Fruit fly (Drosophila melanogaster): Measurements from ENCODE around the gene Stip1.

Stip1 gene

dm6 chr2L:283071-283482 lies 11.8 kb upstream of the Stip1 start, which contains the start of gene CG11601 (continued):
- peak; percentile 53; the same call in 1 of the 3 replicates for TF ChIP-seq CG11456 (GFP tag; IDR thresholded peaks at IDR 0.05)
- TF ChIP-seq Scr (GFP tag; IDR thresholded peaks at IDR 0.05; ENCODE audit: partially characterized antibody) = peak; percentile 34
- TF ChIP-seq CHES-1-like (GFP tag; optimal IDR thresholded peaks at IDR 0.05) = peak; percentile 2
- peak; percentile 63 for TF ChIP-seq NFAT (GFP tag; IDR thresholded peaks at IDR 0.05)
- peak; percentile 30 for TF ChIP-seq B-H2 (GFP tag; optimal IDR thresholded peaks at IDR 0.05)
- TF ChIP-seq vfl (GFP tag; optimal IDR thresholded peaks at IDR 0.05) = peak; percentile 18
- TF ChIP-seq CG14710 (tag; optimal IDR thresholded peaks at IDR 0.05) = peak; percentile 37
- TF ChIP-seq CG17829 (tag; optimal IDR thresholded peaks at IDR 0.05) = peak; percentile 34
- peak; percentile 88 for TF ChIP-seq Sry-β (GFP tag; optimal IDR thresholded peaks at IDR 0.05)
- TF ChIP-seq CG10565 (GFP tag; optimal IDR thresholded peaks at IDR 0.05) = no peak
- TF ChIP-seq CG12391 (tag; optimal IDR thresholded peaks at IDR 0.05) = peak; percentile 36
- TF ChIP-seq Stat92E (GFP tag; optimal IDR thresholded peaks at IDR 0.05) = no peak
- TF ChIP-seq grau (tag; optimal IDR thresholded peaks at IDR 0.05) = peak; percentile 40
- TF ChIP-seq CG1529 (GFP tag; optimal IDR thresholded peaks at IDR 0.05) = no peak
- TF ChIP-seq Chrac-16 (GFP tag; optimal IDR thresholded peaks at IDR 0.05) = peak; percentile 4
- peak; percentile 89 for TF ChIP-seq MBD-R2 (GFP tag; IDR thresholded peaks at IDR 0.05)
- TF ChIP-seq Nf-YA (GFP tag; IDR thresholded peaks at IDR 0.05) = no peak
- peak; percentile 25; the same call in 1 of the 2 replicates for TF ChIP-seq hbn (GFP tag; IDR thresholded peaks at IDR 0.05; ENCODE audit: partially characterized antibody)
- peak; percentile 58 for TF ChIP-seq gfzf (GFP tag; optimal IDR thresholded peaks at IDR 0.05)
- TF ChIP-seq Oli (tag; optimal IDR thresholded peaks at IDR 0.05) = no peak
- peak; percentile 24 for TF ChIP-seq kni (GFP tag; optimal IDR thresholded peaks at IDR 0.05)
- peak; percentile 50 for TF ChIP-seq Ptx1 (GFP tag; IDR thresholded peaks at IDR 0.05)
- TF ChIP-seq CG32767 (GFP tag; IDR thresholded peaks at IDR 0.05) = 0 out of 2 replicates have a peak, but pooled peaks have one; percentile 27
- no peak for TF ChIP-seq pan (optimal IDR thresholded peaks at IDR 0.05)
- peak in 1 of 2 experiments; percentile 33 for TF ChIP-seq pan (GFP tag; optimal IDR thresholded peaks at IDR 0.05 in 1 of 2, IDR thresholded peaks at IDR 0.05 in 1 of 2)
- no peak for TF ChIP-seq CG30431 (GFP tag; optimal IDR thresholded peaks at IDR 0.05)
- no peak for TF ChIP-seq Hmx (GFP tag; optimal IDR thresholded peaks at IDR 0.05)
- no peak for TF ChIP-seq abd-A (tag; optimal IDR thresholded peaks at IDR 0.05)
- peak; percentile 42 to 91 for TF ChIP-seq crp (GFP tag; optimal IDR thresholded peaks at IDR 0.05)
- TF ChIP-seq Lhr (GFP tag; optimal IDR thresholded peaks at IDR 0.05) = no peak
- peak; percentile 30 for TF ChIP-seq MESR4 (GFP tag; optimal IDR thresholded peaks at IDR 0.05)
- peak; percentile 44 for TF ChIP-seq psq (GFP tag; optimal IDR thresholded peaks at IDR 0.05)
- 0 out of 2 replicates have a peak, but pooled peaks have one; percentile 25 for TF ChIP-seq Doc2 (GFP tag; IDR thresholded peaks at IDR 0.05)
- TF ChIP-seq CG11085 (GFP tag; IDR thresholded peaks at IDR 0.05) = no peak
- peak; percentile 0 for TF ChIP-seq pnt (GFP tag; optimal IDR thresholded peaks at IDR 0.05)
- no peak for TF ChIP-seq CG1602 (GFP tag; optimal IDR thresholded peaks at IDR 0.05)
- peak; percentile 21 for TF ChIP-seq kay (GFP tag; optimal IDR thresholded peaks at IDR 0.05)
- peak in 1 of 2 experiments; percentile 13 for TF ChIP-seq chif (GFP tag; optimal IDR thresholded peaks at IDR 0.05)
- TF ChIP-seq Atf6 (GFP tag; IDR thresholded peaks at IDR 0.05) = peak; percentile 20; the same call in 1 of the 2 replicates
- TF ChIP-seq sisA (GFP tag; IDR thresholded peaks at IDR 0.05) = 0 out of 2 replicates have a peak, but pooled peaks have one; percentile 5
- no peak for TF ChIP-seq Sox100B (GFP tag; optimal IDR thresholded peaks at IDR 0.05)
- TF ChIP-seq CG9727 (GFP tag; optimal IDR thresholded peaks at IDR 0.05) = peak; percentile 1
- peak; percentile 84 for TF ChIP-seq nom (GFP tag; optimal IDR thresholded peaks at IDR 0.05)
- TF ChIP-seq ara (GFP tag; IDR thresholded peaks at IDR 0.05) = 0 out of 2 replicates have a peak, but pooled peaks have one; percentile 5
- TF ChIP-seq Trl (optimal IDR thresholded peaks at IDR 0.05) = no peak
- TF ChIP-seq Trl (GFP tag; optimal IDR thresholded peaks at IDR 0.05) = peak; percentile 5
- peak; percentile 34; the same call in 1 of the 2 replicates for TF ChIP-seq CG6272 (GFP tag; IDR thresholded peaks at IDR 0.05)
- peak; percentile 83 for TF ChIP-seq ssp (GFP tag; IDR thresholded peaks at IDR 0.05)
- TF ChIP-seq CG10209 (GFP tag; optimal IDR thresholded peaks at IDR 0.05) = peak; percentile 7
- peak; percentile 72 for TF ChIP-seq vvl (GFP tag; IDR thresholded peaks at IDR 0.05)
